Fruit fly (Drosophila melanogaster): Measurements from ENCODE around the gene Cat.

dm6 chr3L:18820638-18821382, 1.6 kb upstream of the Cat start, which contains the start of the genes CG14073 and HipHop:
- TF ChIP-seq Dfd (GFP tag; optimal IDR thresholded peaks at IDR 0.05) (no peak), Sp1 (GFP tag; optimal IDR thresholded peaks at IDR 0.05) (no peak), Rel (GFP tag; optimal IDR thresholded peaks at IDR 0.05) (no peak), Rel (tag; optimal IDR thresholded peaks at IDR 0.05) (no peak), fru (GFP tag; optimal IDR thresholded peaks at IDR 0.05) (no peak), pan (optimal IDR thresholded peaks at IDR 0.05) (no peak), jim (GFP tag; optimal IDR thresholded peaks at IDR 0.05) (no peak), Dif (GFP tag; optimal IDR thresholded peaks at IDR 0.05; ENCODE audit: partially characterized antibody) (peak; percentile 18), Hr83 (GFP tag; optimal IDR thresholded peaks at IDR 0.05; ENCODE audit: poor library complexity, severe bottlenecking) (no peak), psq (GFP tag; optimal IDR thresholded peaks at IDR 0.05) (no peak), OdsH (GFP tag; optimal IDR thresholded peaks at IDR 0.05) (no peak), usp (GFP tag; optimal IDR thresholded peaks at IDR 0.05) (no peak)

Data from whole organism, wandering third instar larva.